Worm (Caenorhabditis elegans): Measurements from ENCODE around the gene F13H8.2.

The F13H8.2 gene

DNA sequence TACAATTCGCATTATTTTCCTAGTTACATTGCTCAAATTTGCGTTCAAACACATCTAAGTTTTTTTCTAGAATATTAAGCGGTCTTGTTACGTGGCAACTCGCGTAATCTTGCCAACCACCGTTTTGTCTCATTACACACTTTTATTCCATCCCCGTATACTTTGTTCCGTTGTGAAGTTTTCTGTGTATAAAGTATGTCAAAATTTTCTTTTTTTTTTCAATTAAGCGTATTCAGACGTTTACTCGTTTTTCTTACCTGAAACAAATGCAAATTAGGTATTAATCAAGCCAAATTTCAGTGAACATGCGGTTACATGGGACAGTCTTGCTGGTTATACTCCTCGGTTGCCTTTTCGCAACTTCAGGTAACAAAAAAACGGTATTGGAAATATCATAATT is 23.2 kb upstream of the F13H8.2 start, which contains the start of gene T24H7.2:
T24H7.2 (plus strand) TSS at position 301 of the 400 bp plus-strand sequence.
- TF ChIP-seq ttx-3 (tag; optimal IDR thresholded peaks at IDR 0.05) = no peak
- no peak for TF ChIP-seq unc-55 (GFP tag; optimal IDR thresholded peaks at IDR 0.05)
- TF ChIP-seq ets-4 (tag; optimal IDR thresholded peaks at IDR 0.05) = no peak
- no peak for TF ChIP-seq ceh-14 (tag; optimal IDR thresholded peaks at IDR 0.05)
- TF ChIP-seq sox-4 (tag; optimal IDR thresholded peaks at IDR 0.05) = no peak
- TF ChIP-seq fkh-10 (GFP tag; optimal IDR thresholded peaks at IDR 0.05) = no peak
- no peak for TF ChIP-seq npax-4 (tag; optimal IDR thresholded peaks at IDR 0.05)
- TF ChIP-seq madf-2 (tag; optimal IDR thresholded peaks at IDR 0.05) = no peak
- no peak for TF ChIP-seq K09A11.1 (tag; optimal IDR thresholded peaks at IDR 0.05; ENCODE audit: insufficient read depth)
- TF ChIP-seq hlh-30 (tag; optimal IDR thresholded peaks at IDR 0.05; ENCODE audit: insufficient read depth) = no peak
- no peak for TF ChIP-seq syd-9 (tag; optimal IDR thresholded peaks at IDR 0.05)

DNA sequence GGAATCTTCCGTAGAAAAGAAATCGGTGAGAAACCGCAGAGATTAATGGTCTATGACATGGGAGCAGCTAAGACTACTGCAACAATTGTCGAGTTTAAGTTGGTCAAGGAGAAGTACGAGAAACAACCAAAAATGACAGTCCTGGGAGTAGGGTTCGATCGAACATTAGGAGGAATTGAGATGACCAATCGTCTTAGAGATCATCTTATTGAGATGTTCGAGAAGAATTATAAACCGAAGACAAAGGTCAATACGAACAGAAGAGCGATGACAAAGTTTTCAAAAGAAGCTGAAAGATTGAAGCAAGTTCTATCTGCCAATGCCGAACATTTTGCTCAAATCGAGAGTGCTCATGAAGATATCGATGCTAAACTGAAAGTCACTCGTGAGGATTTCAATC is 22.1 kb upstream of the F13H8.2 start:
- TF ChIP-seq unc-3 (GFP tag; conservative IDR thresholded peaks at IDR 0.05) (no peak), unc-3 (tag; optimal IDR thresholded peaks at IDR 0.05) (no peak), ceh-45 (GFP tag; IDR thresholded peaks at IDR 0.05) (no peak), npax-4 (tag; optimal IDR thresholded peaks at IDR 0.05) (no peak), ceh-2 (tag; optimal IDR thresholded peaks at IDR 0.05) (no peak), ztf-16 (tag; optimal IDR thresholded peaks at IDR 0.05) (no peak)

DNA sequence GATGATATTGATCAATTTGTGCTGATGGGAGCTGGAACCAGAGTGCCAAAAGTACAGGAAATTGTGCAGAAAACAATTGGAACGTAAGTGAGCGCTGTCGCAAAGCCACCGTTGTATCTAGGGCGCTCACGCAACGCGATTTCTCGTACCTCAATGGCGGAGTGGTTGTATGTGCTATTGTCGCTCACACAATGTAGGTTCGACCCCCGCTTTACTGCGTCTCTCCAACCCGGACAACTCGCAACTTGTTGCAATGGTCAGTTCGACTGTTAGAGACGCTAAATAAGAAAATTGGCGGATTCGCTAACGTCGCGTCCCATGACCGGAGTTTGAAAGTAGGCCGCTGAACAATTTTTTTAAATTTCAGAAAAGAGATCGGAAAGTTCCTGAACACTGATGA is 21.7 kb upstream of the F13H8.2 start:
- peak; percentile 73; the same call in 1 of the 2 replicates for TF ChIP-seq unc-3 (GFP tag; conservative IDR thresholded peaks at IDR 0.05)
- peak; percentile 50 for TF ChIP-seq unc-3 (tag; optimal IDR thresholded peaks at IDR 0.05)
- TF ChIP-seq hlh-15 (tag; optimal IDR thresholded peaks at IDR 0.05) = peak; percentile 48
- TF ChIP-seq zip-5 (tag; optimal IDR thresholded peaks at IDR 0.05) = peak; percentile 26
- peak; percentile 72 for TF ChIP-seq pat-9 (tag; optimal IDR thresholded peaks at IDR 0.05)
- TF ChIP-seq sox-4 (tag; optimal IDR thresholded peaks at IDR 0.05) = peak; percentile 79
- peak; percentile 61 for TF ChIP-seq sdc-2 (tag; optimal IDR thresholded peaks at IDR 0.05)
- TF ChIP-seq T23F11.4 (GFP tag; optimal IDR thresholded peaks at IDR 0.05) = peak; percentile 78
- no peak for TF ChIP-seq elt-4 (tag; optimal IDR thresholded peaks at IDR 0.05)
- TF ChIP-seq ceh-30 (tag; optimal IDR thresholded peaks at IDR 0.05) = no peak
- TF ChIP-seq ceh-9 (tag; optimal IDR thresholded peaks at IDR 0.05) = peak; percentile 38
- peak; percentile 61 for TF ChIP-seq npax-4 (tag; optimal IDR thresholded peaks at IDR 0.05)
- peak; percentile 73 for TF ChIP-seq C38D4.7 (GFP tag; optimal IDR thresholded peaks at IDR 0.05)
- TF ChIP-seq ceh-24 (tag; optimal IDR thresholded peaks at IDR 0.05) = peak; percentile 64
- peak; percentile 59 for TF ChIP-seq dmd-4 (tag; optimal IDR thresholded peaks at IDR 0.05; ENCODE audit: borderline replicate concordance)
- peak; percentile 71 for TF ChIP-seq fax-1 (tag; optimal IDR thresholded peaks at IDR 0.05)
- TF ChIP-seq Y22D7AL.16 (tag; optimal IDR thresholded peaks at IDR 0.05) = peak; percentile 78
- peak; percentile 76 for TF ChIP-seq elt-2 (tag; optimal IDR thresholded peaks at IDR 0.05)
- TF ChIP-seq odd-2 (tag; optimal IDR thresholded peaks at IDR 0.05) = no peak
- TF ChIP-seq lin-11 (tag; optimal IDR thresholded peaks at IDR 0.05) = peak; percentile 73
- peak; percentile 60 for TF ChIP-seq ceh-45 (GFP tag; IDR thresholded peaks at IDR 0.05)
- peak; percentile 48 for TF ChIP-seq unc-86 (tag; optimal IDR thresholded peaks at IDR 0.05)
- TF ChIP-seq pha-2 (tag; optimal IDR thresholded peaks at IDR 0.05) = peak; percentile 52
- TF ChIP-seq ets-4 (tag; optimal IDR thresholded peaks at IDR 0.05) = peak; percentile 47
- peak; percentile 74 for TF ChIP-seq hlh-30 (tag; optimal IDR thresholded peaks at IDR 0.05; ENCODE audit: insufficient read depth)
- peak; percentile 70 for TF ChIP-seq K02D7.2 (tag; optimal IDR thresholded peaks at IDR 0.05)
- TF ChIP-seq fkh-6 (tag; optimal IDR thresholded peaks at IDR 0.05) = peak; percentile 87
- peak; percentile 71 for TF ChIP-seq sox-2 (GFP tag; IDR thresholded peaks at IDR 0.05)
- peak; percentile 49 for TF ChIP-seq C08G9.2 (tag; optimal IDR thresholded peaks at IDR 0.05)
- peak; percentile 24 for TF ChIP-seq eyg-1 (tag; optimal IDR thresholded peaks at IDR 0.05)
- no peak for TF ChIP-seq pha-4 (tag; optimal IDR thresholded peaks at IDR 0.05)
- TF ChIP-seq F13H6.1 (tag; optimal IDR thresholded peaks at IDR 0.05) = peak; percentile 40
- TF ChIP-seq ztf-16 (tag; optimal IDR thresholded peaks at IDR 0.05) = peak; percentile 81
- peak; percentile 76 for TF ChIP-seq dve-1 (tag; optimal IDR thresholded peaks at IDR 0.05)
- TF ChIP-seq K09A11.1 (tag; optimal IDR thresholded peaks at IDR 0.05; ENCODE audit: insufficient read depth) = peak; percentile 25
- peak; percentile 20 for TF ChIP-seq pqm-1 (tag; optimal IDR thresholded peaks at IDR 0.05)
- TF ChIP-seq ceh-22 (tag; optimal IDR thresholded peaks at IDR 0.05) = no peak
- TF ChIP-seq mec-3 (tag; optimal IDR thresholded peaks at IDR 0.05; ENCODE audit: borderline replicate concordance) = no peak
- TF ChIP-seq pros-1 (tag; optimal IDR thresholded peaks at IDR 0.05) = no peak
- TF ChIP-seq ttx-3 (tag; optimal IDR thresholded peaks at IDR 0.05) = peak; percentile 42
- no peak for TF ChIP-seq pag-3 (tag; optimal IDR thresholded peaks at IDR 0.05; ENCODE audit: borderline replicate concordance)
